Fruit fly (Drosophila melanogaster): ENCODE data around the gene EAChm.

- TF ChIP-seq pan (optimal IDR thresholded peaks at IDR 0.05) (no peak), Dll (optimal IDR thresholded peaks at IDR 0.05) (no peak)
These were observed 47.2 kb upstream of the EAChm start for dm6 chr3L:15007271-15007948.
